Worm (Caenorhabditis elegans): ENCODE data around the gene bcat-1.

Gene bcat-1

ce11 chrX:12853079-12853478, 24.2 kb upstream of the bcat-1 start:
- peak; percentile 45 for TF ChIP-seq elt-2 (tag; optimal IDR thresholded peaks at IDR 0.05)
- no peak for TF ChIP-seq ceh-16 (tag; optimal IDR thresholded peaks at IDR 0.05)
- TF ChIP-seq ceh-28 (tag; optimal IDR thresholded peaks at IDR 0.05) = no peak
- TF ChIP-seq nhr-23 (tag; optimal IDR thresholded peaks at IDR 0.05) = peak; percentile 33
- no peak for TF ChIP-seq zag-1 (tag; optimal IDR thresholded peaks at IDR 0.05)
- peak; percentile 8 for TF ChIP-seq lin-39 (tag; optimal IDR thresholded peaks at IDR 0.05)
- TF ChIP-seq fos-1 (tag; optimal IDR thresholded peaks at IDR 0.05) = no peak
- no peak for TF ChIP-seq unc-39 (tag; optimal IDR thresholded peaks at IDR 0.05)
- no peak for TF ChIP-seq lin-15B (tag; optimal IDR thresholded peaks at IDR 0.05)
- peak; percentile 40 for TF ChIP-seq pha-4 (tag; optimal IDR thresholded peaks at IDR 0.05)
- no peak for TF ChIP-seq nhr-237 (tag; optimal IDR thresholded peaks at IDR 0.05)
- TF ChIP-seq ztf-4 (tag; optimal IDR thresholded peaks at IDR 0.05) = no peak
- no peak for TF ChIP-seq daf-12 (tag; optimal IDR thresholded peaks at IDR 0.05)
- peak; percentile 23 for TF ChIP-seq nfya-1 (tag; optimal IDR thresholded peaks at IDR 0.05; ENCODE audit: insufficient read depth)
- no peak for TF ChIP-seq elt-1 (tag; optimal IDR thresholded peaks at IDR 0.05)
- TF ChIP-seq eor-1 (tag; optimal IDR thresholded peaks at IDR 0.05) = no peak
- TF ChIP-seq elt-3 (tag; optimal IDR thresholded peaks at IDR 0.05) = no peak
- no peak for TF ChIP-seq nhr-12 (tag; optimal IDR thresholded peaks at IDR 0.05)
- TF ChIP-seq mdl-1 (tag; optimal IDR thresholded peaks at IDR 0.05) = no peak
- TF ChIP-seq snpc-4 (tag; optimal IDR thresholded peaks at IDR 0.05) = no peak
- TF ChIP-seq sea-2 (GFP tag; optimal IDR thresholded peaks at IDR 0.05) = no peak
- TF ChIP-seq egl-5 (tag; optimal IDR thresholded peaks at IDR 0.05) = no peak
- no peak for TF ChIP-seq nhr-28 (tag; optimal IDR thresholded peaks at IDR 0.05)
- no peak for TF ChIP-seq ceh-9 (tag; optimal IDR thresholded peaks at IDR 0.05)

ce11 chrX:12854135-12854534, 23.1 kb upstream of the bcat-1 start:
- TF ChIP-seq mdl-1 (tag; optimal IDR thresholded peaks at IDR 0.05) (no peak), nhr-76 (tag; optimal IDR thresholded peaks at IDR 0.05) (no peak), skn-1 (tag; optimal IDR thresholded peaks at IDR 0.05) (no peak), elt-1 (tag; optimal IDR thresholded peaks at IDR 0.05) (no peak), hmg-11 (tag; optimal IDR thresholded peaks at IDR 0.05) (no peak), nhr-43 (tag; optimal IDR thresholded peaks at IDR 0.05; ENCODE audit: poor library complexity, severe bottlenecking) (no peak), elt-3 (tag; optimal IDR thresholded peaks at IDR 0.05) (no peak), zag-1 (tag; optimal IDR thresholded peaks at IDR 0.05) (no peak), nhr-67 (tag; optimal IDR thresholded peaks at IDR 0.05) (no peak), nfya-1 (tag; optimal IDR thresholded peaks at IDR 0.05; ENCODE audit: insufficient read depth) (no peak), mml-1 (tag; optimal IDR thresholded peaks at IDR 0.05) (no peak), sea-2 (GFP tag; optimal IDR thresholded peaks at IDR 0.05) (no peak), ama-1 (optimal IDR thresholded peaks at IDR 0.05) (no peak)

- TF ChIP-seq lin-39 (tag; optimal IDR thresholded peaks at IDR 0.05) (peak; percentile 3), nhr-25 (tag; optimal IDR thresholded peaks at IDR 0.05) (no peak)
Measured at ce11 chrX:12854680-12855079, 22.6 kb upstream of the bcat-1 start.

ce11 chrX:12857701-12858100, 19.6 kb upstream of the bcat-1 start, which contains the start of gene T14G8.2:
Gene T14G8.2 (plus strand): TSS chrX:12858001.
- TF ChIP-seq hmg-11 (tag; optimal IDR thresholded peaks at IDR 0.05) (no peak), elt-3 (tag; optimal IDR thresholded peaks at IDR 0.05) (no peak), nhr-76 (tag; optimal IDR thresholded peaks at IDR 0.05) (no peak), R02D3.7 (tag; optimal IDR thresholded peaks at IDR 0.05) (no peak), snpc-4 (tag; optimal IDR thresholded peaks at IDR 0.05) (no peak), nfya-1 (tag; optimal IDR thresholded peaks at IDR 0.05; ENCODE audit: insufficient read depth) (no peak), nhr-67 (tag; optimal IDR thresholded peaks at IDR 0.05) (no peak), ztf-11 (tag; optimal IDR thresholded peaks at IDR 0.05) (no peak), nhr-12 (tag; optimal IDR thresholded peaks at IDR 0.05) (no peak), fos-1 (tag; optimal IDR thresholded peaks at IDR 0.05) (no peak), ZK546.5 (tag; optimal IDR thresholded peaks at IDR 0.05) (no peak), ceh-82 (tag; optimal IDR thresholded peaks at IDR 0.05) (no peak), mml-1 (tag; optimal IDR thresholded peaks at IDR 0.05) (no peak), aly-2 (tag; optimal IDR thresholded peaks at IDR 0.05) (no peak)
